Worm (Caenorhabditis elegans): Measurements from ENCODE around the gene dct-8.

ce11 chrIV:3926117-3926516 is 31.2 kb downstream of the dct-8 start, which contains the start of gene clec-68:
- TF ChIP-seq ztf-23 (GFP tag; IDR thresholded peaks at IDR 0.05) (no peak), tab-1 (GFP tag; IDR thresholded peaks at IDR 0.05) (no peak), ref-1 (GFP tag; conservative IDR thresholded peaks at IDR 0.05) (no peak), cog-1 (tag; optimal IDR thresholded peaks at IDR 0.05) (no peak), flt-1 (GFP tag; IDR thresholded peaks at IDR 0.05) (no peak), med-1 (GFP tag; optimal IDR thresholded peaks at IDR 0.05; ENCODE audit: insufficient read depth) (no peak), klf-2 (GFP tag; conservative IDR thresholded peaks at IDR 0.05) (no peak), T22C8.4 (GFP tag; IDR thresholded peaks at IDR 0.05) (no peak)
